Worm (Caenorhabditis elegans) whole organism, L2 larva: Measurements from ENCODE around the gene K09E4.1.

Source experiments
- ZK546.5 ChIP-seq: sonication (generic microtip); optimal IDR thresholded peaks from 2 replicates; lab custom pipeline; 2017; ENCODE audit warnings: missing biosample characterization, missing genetic modification characterization
- aly-2 ChIP-seq: fragments of 150-350 bp; optimal IDR thresholded peaks from 2 replicates; lab custom pipeline; 2014; ENCODE audit warnings: missing biosample characterization, missing genetic modification characterization
- ama-1 ChIP-seq: fragments of 150-350 bp; optimal IDR thresholded peaks from 2 replicates; lab custom pipeline; 2018; ENCODE audit warnings: inconsistent platforms
- dmd-4 ChIP-seq: sonication (generic microtip); optimal IDR thresholded peaks from 2 replicates; lab custom pipeline; 2017; ENCODE audit warnings: missing biosample characterization, missing genetic modification characterization
- egl-27 ChIP-seq: sonication (generic microtip); optimal IDR thresholded peaks from 3 replicates; lab custom pipeline; 2017; ENCODE audit warnings: missing biosample characterization, missing genetic modification reagents, missing genetic modification characterization
- nhr-10 ChIP-seq: sonication (generic microtip); optimal IDR thresholded peaks from 2 replicates; lab custom pipeline; 2017; ENCODE audit warnings: missing biosample characterization, missing genetic modification characterization
- nhr-237 ChIP-seq: fragments of 150-350 bp; optimal IDR thresholded peaks from 2 replicates; lab custom pipeline; 2014; ENCODE audit warnings: missing biosample characterization, missing genetic modification characterization
- nhr-25 ChIP-seq: fragments of 150-350 bp; sonication (generic microtip); optimal IDR thresholded peaks from 3 replicates; lab custom pipeline; 2014; ENCODE audit warnings: missing biosample characterization, missing genetic modification characterization
- unc-62 ChIP-seq: fragments of 150-350 bp; optimal IDR thresholded peaks from 2 replicates; lab custom pipeline; 2014; ENCODE audit warnings: missing biosample characterization, missing genetic modification reagents, missing genetic modification characterization
- ztf-11 ChIP-seq: sonication (generic microtip); optimal IDR thresholded peaks from 2 replicates; lab custom pipeline; 2017; ENCODE audit warnings: missing biosample characterization, missing genetic modification characterization

ce11 chrII:14109184-14109664, 28.4 kb upstream of the K09E4.1 start, which contains the start of gene cpg-7:
- TF ChIP-seq aly-2 (tag; lab: Kevin White, UChicago), result no peak
- no peak for TF ChIP-seq nhr-237 (tag; lab: Kevin White, UChicago)
- TF ChIP-seq unc-62 (GFP tag; lab: Kevin White, UChicago), result no peak
- no peak for TF ChIP-seq ama-1 (lab: Kevin White, UChicago)
- no peak for TF ChIP-seq ztf-11
- TF ChIP-seq nhr-10 (tag; lab: Kevin White, UChicago), result no peak
- TF ChIP-seq dmd-4 (tag; lab: Kevin White, UChicago), result no peak
- TF ChIP-seq egl-27, result no peak
- no peak for TF ChIP-seq ZK546.5
- TF ChIP-seq nhr-25 (tag; lab: Kevin White, UChicago), result no peak
